ENCODE assay signal across 3 fruit fly cellular contexts in the genomic region with DNA sequence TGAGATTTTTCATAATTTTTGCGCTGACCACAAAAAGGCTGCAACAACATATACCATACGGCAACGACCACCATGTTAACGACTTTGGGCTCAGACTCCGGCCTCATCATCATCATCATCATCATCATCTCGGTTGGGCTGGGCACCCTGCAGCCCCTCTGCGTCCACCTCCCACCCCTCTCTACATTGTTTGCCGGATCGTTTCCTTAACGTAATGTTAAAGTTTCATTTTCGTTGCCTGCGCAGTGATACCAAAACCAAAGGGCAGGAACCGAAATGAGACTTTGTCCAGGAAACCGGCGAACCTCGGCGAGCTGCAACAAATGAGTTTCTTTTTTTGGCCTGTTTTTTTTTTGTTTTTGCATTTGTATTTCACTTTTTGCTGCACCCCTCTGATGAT.
TF ChIP-seq lines count a peak whose summit lies in the region.

No protein-coding gene starts in this region.

TF ChIP-seq in whole organism, prepupa, 60 proteins besides CTCF, POLR2A, EP300 and RAD21:
- TF ChIP-seq CG10631 (GFP tag; optimal IDR thresholded peaks at IDR 0.05; lab: Kevin White, UChicago) (no peak), dsx (GFP tag; optimal IDR thresholded peaks at IDR 0.05; lab: Kevin White, UChicago; ENCODE audit: poor library complexity, severe bottlenecking) (peak; percentile 80), Ets96B (tag; optimal IDR thresholded peaks at IDR 0.05; lab: Kevin White, UChicago) (no peak), Blimp-1 (GFP tag; optimal IDR thresholded peaks at IDR 0.05; lab: Kevin White, UChicago) (peak; percentile 77), CG11294 (GFP tag; IDR thresholded peaks at IDR 0.05; lab: Robert Waterston, UW) (no peak), CG15336 (GFP tag; IDR thresholded peaks at IDR 0.05; lab: Robert Waterston, UW) (no peak), Sox14 (GFP tag; optimal IDR thresholded peaks at IDR 0.05; lab: Kevin White, UChicago) (no peak), eg (GFP tag; IDR thresholded peaks at IDR 0.05; lab: Robert Waterston, UW) (no peak), CG6163 (GFP tag; IDR thresholded peaks at IDR 0.05; lab: Robert Waterston, UW) (0 out of 3 replicates have a peak, but pooled peaks have one; percentile 20), fkh (GFP tag; optimal IDR thresholded peaks at IDR 0.05; lab: Kevin White, UChicago) (no peak), Ets21C (GFP tag; optimal IDR thresholded peaks at IDR 0.05; lab: Kevin White, UChicago) (no peak), Sox15 (GFP tag; optimal IDR thresholded peaks at IDR 0.05; lab: Kevin White, UChicago) (no peak)

TF ChIP-seq in whole organism, pupa, 21 proteins besides CTCF, POLR2A, EP300 and RAD21:
- peak; percentile 5 for TF ChIP-seq EcR (GFP tag; optimal IDR thresholded peaks at IDR 0.05; lab: Kevin White, UChicago)
- TF ChIP-seq Ets98B (GFP tag; IDR thresholded peaks at IDR 0.05; lab: Robert Waterston, UW), result no peak

TF ChIP-seq in whole organism, wandering third instar larva, 38 proteins besides CTCF, POLR2A, EP300 and RAD21:
- TF ChIP-seq CG32264 (GFP tag; optimal IDR thresholded peaks at IDR 0.05; lab: Kevin White, UChicago) (no peak), woc (GFP tag; optimal IDR thresholded peaks at IDR 0.05; lab: Kevin White, UChicago) (peak; percentile 2), lola (GFP tag; optimal IDR thresholded peaks at IDR 0.05; lab: Kevin White, UChicago) (no peak), Hr78 (GFP tag; optimal IDR thresholded peaks at IDR 0.05; lab: Kevin White, UChicago) (no peak), ey (GFP tag; optimal IDR thresholded peaks at IDR 0.05; lab: Kevin White, UChicago) (no peak), CG9705 (GFP tag; optimal IDR thresholded peaks at IDR 0.05; lab: Kevin White, UChicago) (no peak), Myc (optimal IDR thresholded peaks at IDR 0.05; lab: Kevin White, UChicago) (no peak)
